Worm (Caenorhabditis elegans) whole organism, L2 larva: ENCODE measurements around the gene C04G2.5.

ENCODE experiments used
- nhr-11 ChIP-seq: fragments of 150-350 bp; optimal IDR thresholded peaks from 2 replicates; lab custom pipeline; 2014; ENCODE audit warnings: missing biosample characterization, missing genetic modification characterization
- sem-4 ChIP-seq: fragments of 150-350 bp; optimal IDR thresholded peaks from 2 replicates; lab custom pipeline; 2014; ENCODE audit warnings: missing biosample characterization, missing genetic modification reagents, missing genetic modification characterization

- no peak for TF ChIP-seq nhr-11 (tag; lab: Kevin White, UChicago)
- no peak for TF ChIP-seq sem-4 (tag; lab: Kevin White, UChicago)
Observed at ce11 chrIV:10115142-10115541, 20.1 kb upstream of the C04G2.5 start, which contains the start of gene C04G2.10.
